Fruit fly (Drosophila melanogaster): ENCODE data around the gene TfIIEbeta.

TfIIEbeta gene

dm6 chr3L:4302088-4302487 is 15.2 kb downstream of the TfIIEbeta start (continued):
- TF ChIP-seq otp (GFP tag; IDR thresholded peaks at IDR 0.05) = no peak

dm6 chr3L:4304244-4304959 is 17.6 kb downstream of the TfIIEbeta start:
- 0 out of 3 replicates have a peak, but pooled peaks have one; percentile 21 for TF ChIP-seq dysf (GFP tag; IDR thresholded peaks at IDR 0.05)
- 0 out of 2 replicates have a peak, but pooled peaks have one; percentile 26 for TF ChIP-seq vvl (GFP tag; IDR thresholded peaks at IDR 0.05)
- TF ChIP-seq Mad (GFP tag; optimal IDR thresholded peaks at IDR 0.05) = no peak
- no peak for TF ChIP-seq jigr1 (GFP tag; IDR thresholded peaks at IDR 0.05)
- peak; percentile 25 for TF ChIP-seq nom (GFP tag; optimal IDR thresholded peaks at IDR 0.05)
- TF ChIP-seq NfI (GFP tag; optimal IDR thresholded peaks at IDR 0.05) = no peak
- TF ChIP-seq chm (GFP tag; IDR thresholded peaks at IDR 0.05) = peak; percentile 29; the same call in 1 of the 2 replicates
- TF ChIP-seq Drgx (GFP tag; IDR thresholded peaks at IDR 0.05) = peak; percentile 95
- peak; percentile 11 for TF ChIP-seq CG1603 (tag; optimal IDR thresholded peaks at IDR 0.05)
- peak; percentile 96 for TF ChIP-seq Blimp-1 (GFP tag; optimal IDR thresholded peaks at IDR 0.05)
- no peak for TF ChIP-seq Eip74EF (GFP tag; optimal IDR thresholded peaks at IDR 0.05)
- TF ChIP-seq CG3847 (GFP tag; IDR thresholded peaks at IDR 0.05) = no peak
- TF ChIP-seq Ptx1 (GFP tag; IDR thresholded peaks at IDR 0.05) = no peak
- no peak for TF ChIP-seq inv (GFP tag; IDR thresholded peaks at IDR 0.05; ENCODE audit: partially characterized antibody)
- no peak for TF ChIP-seq Nf-YA (GFP tag; IDR thresholded peaks at IDR 0.05)
- peak; percentile 85 for TF ChIP-seq Ets65A (GFP tag)
- TF ChIP-seq sens (GFP tag) = peak; percentile 85
- no peak for TF ChIP-seq CG17829 (tag; optimal IDR thresholded peaks at IDR 0.05)
- peak in 1 of 2 experiments; percentile 31 for TF ChIP-seq bsh (GFP tag; optimal IDR thresholded peaks at IDR 0.05)
- no peak for TF ChIP-seq CG34422 (GFP tag; IDR thresholded peaks at IDR 0.05)
- 0 out of 2 replicates have a peak, but pooled peaks have one; percentile 18 for TF ChIP-seq sisA (GFP tag; IDR thresholded peaks at IDR 0.05)
- TF ChIP-seq Xrp1 (GFP tag; IDR thresholded peaks at IDR 0.05) = peak; percentile 44; the same call in 1 of the 2 replicates
- no peak for TF ChIP-seq Sox100B (GFP tag; optimal IDR thresholded peaks at IDR 0.05)
- no peak for TF ChIP-seq CG17568 (GFP tag; optimal IDR thresholded peaks at IDR 0.05)
- no peak for TF ChIP-seq tna (GFP tag; IDR thresholded peaks at IDR 0.05; ENCODE audit: partially characterized antibody)
- TF ChIP-seq ci (GFP tag; IDR thresholded peaks at IDR 0.05) = 0 out of 3 replicates have a peak, but pooled peaks have one; percentile 8
- no peak for TF ChIP-seq CG15073 (GFP tag; optimal IDR thresholded peaks at IDR 0.05)
- peak; percentile 16 for TF ChIP-seq gem (tag; optimal IDR thresholded peaks at IDR 0.05)
- TF ChIP-seq CG4404 (GFP tag; IDR thresholded peaks at IDR 0.05) = no peak
- TF ChIP-seq otp (GFP tag; IDR thresholded peaks at IDR 0.05) = no peak
- no peak for TF ChIP-seq CG8388 (GFP tag; optimal IDR thresholded peaks at IDR 0.05)
- no peak for TF ChIP-seq ken (GFP tag; IDR thresholded peaks at IDR 0.05)
- TF ChIP-seq CG2712 (tag; optimal IDR thresholded peaks at IDR 0.05) = peak; percentile 33
- no peak for TF ChIP-seq dati (GFP tag; IDR thresholded peaks at IDR 0.05)
- peak; percentile 0 for TF ChIP-seq Sox102F (GFP tag; optimal IDR thresholded peaks at IDR 0.05)
- TF ChIP-seq sima (GFP tag; optimal IDR thresholded peaks at IDR 0.05) = no peak
- no peak for TF ChIP-seq BEAF-32 (GFP tag; optimal IDR thresholded peaks at IDR 0.05)
